Worm (Caenorhabditis elegans): ENCODE data around the gene C08H9.18.

DNA sequence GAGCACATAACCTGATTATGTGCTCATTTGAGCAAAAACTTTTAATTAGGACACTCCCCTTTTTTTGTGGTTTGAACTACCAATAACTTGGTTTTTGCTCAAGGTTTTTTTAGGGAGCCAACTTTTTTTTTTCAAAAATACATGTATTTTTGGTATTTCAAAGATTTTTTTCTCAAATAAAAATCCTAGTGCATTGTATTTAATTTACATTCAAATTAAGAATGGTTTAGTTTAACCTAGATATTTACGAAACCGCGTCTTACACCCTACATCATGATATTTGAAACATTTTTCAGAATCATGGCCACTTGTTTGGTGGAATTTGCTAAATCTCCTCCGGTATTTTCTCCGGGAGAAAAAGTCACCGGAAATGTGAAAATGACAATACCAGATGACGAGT, 27.1 kb downstream of the C08H9.18 start, which contains the start of gene arrd-5:
- no peak for TF ChIP-seq lsy-2 (tag; optimal IDR thresholded peaks at IDR 0.05)
- TF ChIP-seq ztf-11 (tag; optimal IDR thresholded peaks at IDR 0.05), result no peak
- no peak for TF ChIP-seq pha-4 (GFP tag; IDR thresholded peaks at IDR 0.05)
- TF ChIP-seq pha-4 (tag; optimal IDR thresholded peaks at IDR 0.05), result no peak
- TF ChIP-seq lin-39 (tag; optimal IDR thresholded peaks at IDR 0.05), result no peak
- no peak for TF ChIP-seq aly-2 (tag; optimal IDR thresholded peaks at IDR 0.05)
- TF ChIP-seq sdz-12 (GFP tag; optimal IDR thresholded peaks at IDR 0.05), result no peak
- peak in 1 of 2 experiments; percentile 18 for TF ChIP-seq unc-62 (GFP tag; optimal IDR thresholded peaks at IDR 0.05 in 1 of 2)
- no peak for TF ChIP-seq unc-62 (tag; optimal IDR thresholded peaks at IDR 0.05)
